Worm (Caenorhabditis elegans) whole organism, L2 larva: ENCODE results near the gene clc-29.

Experiments used
- C34F6.9 ChIP-seq: fragments of 150-350 bp; optimal IDR thresholded peaks from 2 replicates; lab custom pipeline; 2014; ENCODE audit warnings: missing biosample characterization, missing genetic modification characterization
- F13H6.1 ChIP-seq: sonication (generic microtip); optimal IDR thresholded peaks from 2 replicates; lab custom pipeline; 2016; ENCODE audit warnings: missing genetic modification characterization, missing compliant biosample characterization
- R02D3.7 ChIP-seq: fragments of 150-350 bp; optimal IDR thresholded peaks from 2 replicates; lab custom pipeline; 2014; ENCODE audit warnings: missing biosample characterization, missing genetic modification characterization
- Y55F3AM.14 ChIP-seq: fragments of 200-800 bp; sonication (Bioruptor generic); optimal IDR thresholded peaks from 2 replicates; lab custom pipeline; 2018; ENCODE audit warnings: mild to moderate bottlenecking, missing genetic modification characterization, missing compliant biosample characterization
- alr-1 ChIP-seq: fragments of 150-350 bp; optimal IDR thresholded peaks from 2 replicates; lab custom pipeline; 2014; ENCODE audit warnings: missing biosample characterization, missing genetic modification characterization
- aly-2 ChIP-seq: fragments of 150-350 bp; optimal IDR thresholded peaks from 2 replicates; lab custom pipeline; 2014; ENCODE audit warnings: missing biosample characterization, missing genetic modification characterization
- blmp-1 ChIP-seq: sonication (generic microtip); optimal IDR thresholded peaks from 2 replicates; lab custom pipeline; 2017; ENCODE audit warnings: missing genetic modification characterization, mild to moderate bottlenecking, missing compliant biosample characterization, antibody characterized with exemption, moderate library complexity; ENCODE audit not compliant: insufficient read depth
- ceh-16 ChIP-seq: fragments of 150-350 bp; optimal IDR thresholded peaks from 2 replicates; lab custom pipeline; 2014; ENCODE audit warnings: missing biosample characterization, missing genetic modification characterization
- ceh-82 ChIP-seq: fragments of 150-350 bp; optimal IDR thresholded peaks from 2 replicates; lab custom pipeline; 2014; ENCODE audit warnings: missing biosample characterization, missing genetic modification characterization
- crh-2 ChIP-seq: sonication (generic microtip); optimal IDR thresholded peaks from 2 replicates; lab custom pipeline; 2017; ENCODE audit warnings: missing biosample characterization, missing genetic modification characterization
- fos-1 ChIP-seq: fragments of 150-350 bp; optimal IDR thresholded peaks from 2 replicates; lab custom pipeline; 2014; ENCODE audit warnings: missing biosample characterization, missing genetic modification characterization
- lin-11 ChIP-seq: fragments of 150-350 bp; sonication (generic microtip); optimal IDR thresholded peaks from 2 replicates; lab custom pipeline; 2014; ENCODE audit warnings: missing biosample characterization, missing genetic modification characterization, inconsistent platforms, mixed read lengths
- lin-13 ChIP-seq: fragments of 150-350 bp; optimal IDR thresholded peaks from 2 replicates; lab custom pipeline; 2014; ENCODE audit warnings: missing biosample characterization, missing genetic modification reagents, missing genetic modification characterization
- lsy-2 ChIP-seq, 2 experiments: fragments of 150-350 bp in 1 of 2; sonication (generic microtip) in 1 of 2; optimal IDR thresholded peaks; 2 replicates each; lab custom pipeline; 2014 to 2017; ENCODE audit warnings: missing biosample characterization in 2 of 2, missing genetic modification characterization in 2 of 2
- mbf-1 ChIP-seq: sonication (generic microtip); optimal IDR thresholded peaks from 2 replicates; lab custom pipeline; 2017; ENCODE audit warnings: missing biosample characterization, missing genetic modification characterization
- nhr-10 ChIP-seq: sonication (generic microtip); optimal IDR thresholded peaks from 2 replicates; lab custom pipeline; 2017; ENCODE audit warnings: missing biosample characterization, missing genetic modification characterization
- nhr-12 ChIP-seq: fragments of 150-350 bp; optimal IDR thresholded peaks from 2 replicates; lab custom pipeline; 2014; ENCODE audit warnings: missing biosample characterization, missing genetic modification characterization
- nhr-129 ChIP-seq: fragments of 150-350 bp; optimal IDR thresholded peaks from 2 replicates; lab custom pipeline; 2014; ENCODE audit warnings: missing biosample characterization, missing genetic modification characterization
- nhr-21 ChIP-seq: fragments of 150-350 bp; optimal IDR thresholded peaks from 2 replicates; lab custom pipeline; 2014; ENCODE audit warnings: missing biosample characterization, missing genetic modification characterization
- nhr-23 ChIP-seq: fragments of 150-350 bp; optimal IDR thresholded peaks from 2 replicates; lab custom pipeline; 2014; ENCODE audit warnings: missing biosample characterization, missing genetic modification reagents, missing genetic modification characterization
- peb-1 ChIP-seq: fragments of 150-350 bp; optimal IDR thresholded peaks from 2 replicates; lab custom pipeline; 2014; ENCODE audit warnings: missing biosample characterization, missing genetic modification characterization
- sem-4 ChIP-seq: fragments of 150-350 bp; optimal IDR thresholded peaks from 2 replicates; lab custom pipeline; 2014; ENCODE audit warnings: missing biosample characterization, missing genetic modification reagents, missing genetic modification characterization
- sma-3 ChIP-seq: sonication (generic microtip); optimal IDR thresholded peaks from 2 replicates; lab custom pipeline; 2016; ENCODE audit warnings: missing genetic modification reagents, missing genetic modification characterization, missing compliant biosample characterization
- sma-9 ChIP-seq, 2 experiments: fragments of 150-350 bp in 1 of 2; sonication (generic microtip) in 1 of 2; optimal IDR thresholded peaks; 2 replicates each; lab custom pipeline; 2014 to 2016; ENCODE audit warnings: missing genetic modification characterization in 2 of 2, mild to moderate bottlenecking in 1 of 2, missing biosample characterization in 1 of 2, missing compliant biosample characterization in 1 of 2, missing genetic modification reagents in 1 of 2, moderate library complexity in 1 of 2
- unc-39 ChIP-seq: fragments of 150-350 bp; optimal IDR thresholded peaks from 2 replicates; lab custom pipeline; 2014; ENCODE audit warnings: missing biosample characterization, missing genetic modification characterization
- unc-55 ChIP-seq: fragments of 150-350 bp; sonication (generic microtip); optimal IDR thresholded peaks from 3 replicates; lab custom pipeline; 2014; ENCODE audit warnings: missing biosample characterization, missing genetic modification reagents, missing genetic modification characterization
- unc-62 ChIP-seq: fragments of 150-350 bp; optimal IDR thresholded peaks from 2 replicates; lab custom pipeline; 2014; ENCODE audit warnings: missing biosample characterization, missing genetic modification reagents, missing genetic modification characterization
- ztf-11 ChIP-seq: sonication (generic microtip); optimal IDR thresholded peaks from 2 replicates; lab custom pipeline; 2017; ENCODE audit warnings: missing biosample characterization, missing genetic modification characterization
- ztf-4 ChIP-seq: fragments of 150-350 bp; optimal IDR thresholded peaks from 2 replicates; lab custom pipeline; 2014; ENCODE audit warnings: missing biosample characterization, missing genetic modification characterization

The clc-29 gene

DNA sequence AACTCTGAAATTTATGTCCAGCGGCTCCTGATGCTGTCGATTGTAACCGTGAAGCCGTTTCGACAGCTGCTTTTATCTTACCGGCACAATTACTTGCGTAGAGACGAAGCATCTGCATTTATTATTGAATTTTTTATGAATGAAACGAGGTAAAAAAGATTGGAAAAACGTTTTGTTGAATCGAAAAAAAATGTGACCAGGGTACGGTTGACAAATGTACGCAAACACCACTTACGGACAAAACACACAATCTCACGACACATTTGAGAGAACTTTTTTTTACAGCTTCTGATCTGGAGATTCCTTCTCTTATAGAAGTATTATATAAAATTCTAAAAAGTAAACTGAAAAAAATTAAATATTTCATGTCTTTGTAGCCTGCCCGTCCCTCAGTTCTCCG lies 15.9 kb downstream of the clc-29 start, which contains the start of the genes mrps-18A and ZC262.2:
mrps-18A (minus strand) TSS at position 141 of the 400 bp plus-strand sequence.
ZC262.2 (plus strand) TSS at position 284 of the 400 bp plus-strand sequence.
- no peak for TF ChIP-seq ztf-11
- TF ChIP-seq C34F6.9 = peak; percentile 31
- peak; percentile 21 for TF ChIP-seq nhr-129 (tag; lab: Kevin White, UChicago)
- TF ChIP-seq lsy-2 (tag; optimal IDR thresholded peaks at IDR 0.05; lab: Kevin White, UChicago) = peak; percentile 73 to 97
- TF ChIP-seq mbf-1 = no peak
- TF ChIP-seq, all 48 proteins: peak for 3

DNA sequence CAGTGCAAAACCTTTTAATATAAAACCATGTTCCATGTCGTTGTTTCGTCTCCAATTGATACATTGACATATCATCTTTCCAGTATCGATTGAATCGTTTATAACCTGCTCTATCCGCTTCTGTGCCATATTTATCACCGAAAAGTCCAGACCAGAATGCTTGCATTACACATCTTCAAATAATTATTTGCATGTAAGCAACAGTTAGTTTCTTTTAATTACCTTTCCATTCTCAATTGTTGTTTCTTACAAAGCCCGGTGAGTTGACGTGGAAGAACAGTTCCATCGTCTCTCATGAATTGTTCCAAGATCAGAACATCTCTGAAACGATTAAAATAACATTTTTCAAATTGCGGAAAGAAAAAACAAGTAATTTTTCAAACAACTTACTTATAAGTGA lies 16.5 kb downstream of the clc-29 start, which contains the start of gene iglr-2:
iglr-2 (minus strand) TSS at position 101 of the 400 bp plus-strand sequence.
- TF ChIP-seq ztf-4 (tag; lab: Kevin White, UChicago) = no peak
- TF ChIP-seq crh-2 (tag; lab: Kevin White, UChicago) = no peak
- TF ChIP-seq alr-1 (tag; lab: Kevin White, UChicago) = no peak
- TF ChIP-seq nhr-21 = no peak
- TF ChIP-seq nhr-12 (tag; lab: Kevin White, UChicago) = no peak
- no peak for TF ChIP-seq nhr-23
- TF ChIP-seq R02D3.7 (tag; lab: Kevin White, UChicago) = no peak
- no peak for TF ChIP-seq sem-4 (tag; lab: Kevin White, UChicago)
- TF ChIP-seq fos-1 (tag; lab: Kevin White, UChicago) = no peak
- no peak for TF ChIP-seq lsy-2 (tag; optimal IDR thresholded peaks at IDR 0.05; lab: Kevin White, UChicago)
- no peak for TF ChIP-seq lin-11 (tag; lab: Kevin White, UChicago)
- no peak for TF ChIP-seq unc-55 (GFP tag; lab: Kevin White, UChicago)
- TF ChIP-seq ceh-16 = no peak
- TF ChIP-seq C34F6.9 = no peak
- TF ChIP-seq blmp-1 (tag; lab: Kevin White, UChicago) = no peak
- no peak for TF ChIP-seq nhr-129 (tag; lab: Kevin White, UChicago)
- no peak for TF ChIP-seq aly-2 (tag; lab: Kevin White, UChicago)
- TF ChIP-seq sma-3 (GFP tag; lab: Kevin White, UChicago) = no peak
- TF ChIP-seq ceh-82 (tag; lab: Kevin White, UChicago) = no peak
- TF ChIP-seq peb-1 (tag; lab: Kevin White, UChicago) = no peak

DNA sequence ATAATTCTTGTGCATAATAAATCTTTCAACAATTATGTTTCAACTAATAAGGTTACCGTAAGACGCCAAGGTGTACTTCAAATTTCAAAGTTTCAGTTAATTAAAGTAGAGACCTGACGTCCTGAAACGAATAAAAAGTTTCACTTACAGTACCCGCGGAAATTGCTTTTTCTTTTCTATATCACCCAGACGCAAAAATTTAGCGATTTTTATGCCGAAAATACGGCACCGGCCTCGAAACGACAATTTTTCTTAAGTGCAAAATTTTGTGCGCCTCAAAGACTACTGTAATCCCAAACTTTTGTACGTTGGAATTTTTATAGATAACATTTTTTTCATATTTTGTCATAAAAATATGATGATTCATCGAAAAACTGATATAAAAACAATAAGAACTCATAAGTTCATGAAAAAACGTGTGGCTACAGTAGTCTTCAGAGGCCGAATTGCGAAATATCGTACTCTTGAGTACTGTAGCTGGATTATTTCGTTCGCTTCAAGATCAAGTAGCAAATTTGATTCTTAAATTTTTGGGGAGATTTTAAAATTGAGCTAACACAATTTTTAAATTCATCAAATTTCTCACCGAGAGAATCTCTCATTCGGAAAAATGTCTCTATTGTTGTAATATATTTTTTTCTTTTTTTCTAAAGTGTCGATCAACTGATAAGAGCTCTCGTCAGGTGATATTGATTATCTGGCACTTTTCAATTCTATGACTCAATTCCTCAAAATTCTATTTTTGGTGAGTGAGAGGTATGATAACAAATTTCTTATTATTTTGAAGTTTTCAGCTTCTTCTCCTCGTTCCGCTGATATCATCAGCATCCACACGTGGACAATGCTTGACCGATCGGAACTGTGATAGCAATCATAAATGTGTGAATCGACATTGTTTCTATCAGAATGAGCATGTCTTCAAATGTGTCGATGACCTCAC lies 21.9 kb downstream of the clc-29 start, which contains the start of gene ZC262.13:
ZC262.13 (plus strand) TSS at position 641 of the 940 bp plus-strand sequence.
- no peak for TF ChIP-seq lin-13 (GFP tag; lab: Kevin White, UChicago)
- TF ChIP-seq fos-1 (tag; lab: Kevin White, UChicago) = peak; percentile 36
- TF ChIP-seq, all 48 proteins: peak for 1

DNA sequence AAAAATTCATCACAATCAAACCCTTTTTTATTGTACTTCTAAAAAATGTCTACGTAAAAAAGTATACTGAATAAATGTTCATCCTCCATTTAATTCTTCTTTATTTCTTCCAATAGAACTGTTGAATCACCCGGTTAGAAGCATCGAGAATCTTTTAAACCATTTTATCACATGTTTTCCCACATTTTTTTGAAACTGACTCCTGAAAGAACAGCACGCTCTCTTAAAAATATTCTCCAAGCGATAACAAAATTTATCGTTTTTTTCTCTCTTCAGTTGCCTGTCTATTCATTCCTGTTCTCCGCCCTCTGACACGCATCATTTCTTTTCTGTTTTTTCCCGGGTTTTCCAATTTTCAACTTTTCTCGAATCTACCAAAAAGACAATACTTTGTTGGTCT lies 23.3 kb downstream of the clc-29 start, which contains the start of gene F10E9.12:
F10E9.12 (plus strand) TSS at position 131 of the 400 bp plus-strand sequence.
- no peak for TF ChIP-seq ceh-82 (tag; lab: Kevin White, UChicago)
- no peak for TF ChIP-seq fos-1 (tag; lab: Kevin White, UChicago)
- TF ChIP-seq unc-55 (GFP tag; lab: Kevin White, UChicago) = no peak
- no peak for TF ChIP-seq unc-62
- no peak for TF ChIP-seq F13H6.1 (tag; lab: Kevin White, UChicago)
- TF ChIP-seq lin-13 (GFP tag; lab: Kevin White, UChicago) = no peak
- TF ChIP-seq unc-39 (tag; lab: Kevin White, UChicago) = no peak

DNA sequence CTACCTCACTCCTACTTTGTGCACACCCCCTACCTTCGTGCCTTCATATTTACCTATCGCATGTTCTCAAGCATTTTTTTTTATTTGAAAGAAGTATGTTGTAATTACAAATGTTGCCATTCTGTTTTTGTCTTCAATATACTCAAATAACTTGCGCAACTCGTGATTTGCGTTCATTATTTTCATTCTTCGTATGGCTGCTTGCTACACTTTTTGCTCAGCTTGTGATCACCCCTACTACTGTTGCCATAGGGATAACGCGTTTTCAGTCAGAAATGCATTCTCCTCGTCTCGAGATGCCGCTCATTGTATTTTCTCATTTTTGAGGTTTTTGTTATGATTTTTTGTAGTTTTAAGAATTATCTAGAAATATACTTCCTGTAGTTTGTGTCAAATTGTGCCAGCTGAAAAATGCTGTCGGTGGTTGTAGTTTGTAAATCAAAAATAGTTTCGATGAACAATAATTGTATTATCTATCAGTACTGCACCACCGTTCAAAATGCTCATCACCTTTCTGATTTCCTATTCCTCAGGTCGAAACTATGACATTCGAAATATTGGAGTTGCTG lies 25.0 kb downstream of the clc-29 start, which contains the start of gene F10E9.1:
F10E9.1 (plus strand) TSS at position 519 of the 569 bp plus-strand sequence.
- TF ChIP-seq nhr-129 (tag; lab: Kevin White, UChicago) = no peak
- no peak for TF ChIP-seq sma-3 (GFP tag; lab: Kevin White, UChicago)
- no peak for TF ChIP-seq unc-55 (GFP tag; lab: Kevin White, UChicago)
- no peak for TF ChIP-seq sma-9 (GFP tag; optimal IDR thresholded peaks at IDR 0.05; lab: Kevin White, UChicago)
- TF ChIP-seq sma-9 (tag; optimal IDR thresholded peaks at IDR 0.05; lab: Kevin White, UChicago) = no peak
- peak; percentile 14 for TF ChIP-seq C34F6.9
- TF ChIP-seq lin-11 (tag; lab: Kevin White, UChicago) = peak; percentile 29
- no peak for TF ChIP-seq nhr-10 (tag; lab: Kevin White, UChicago)
- peak; percentile 21 for TF ChIP-seq nhr-21
- peak in 1 of 2 experiments; percentile 32 for TF ChIP-seq lsy-2 (tag; optimal IDR thresholded peaks at IDR 0.05; lab: Kevin White, UChicago)
- TF ChIP-seq Y55F3AM.14 = no peak
